Worm (Caenorhabditis elegans) whole organism, L2 larva: ENCODE data around the gene ZK262.20.

Experiments
- C34F6.9 ChIP-seq: fragments of 150-350 bp; optimal IDR thresholded peaks from 2 replicates; lab custom pipeline; 2014; ENCODE audit warnings: missing biosample characterization, missing genetic modification characterization
- F13H6.1 ChIP-seq: sonication (generic microtip); optimal IDR thresholded peaks from 2 replicates; lab custom pipeline; 2016; ENCODE audit warnings: missing genetic modification characterization, missing compliant biosample characterization
- R02D3.7 ChIP-seq: fragments of 150-350 bp; optimal IDR thresholded peaks from 2 replicates; lab custom pipeline; 2014; ENCODE audit warnings: missing biosample characterization, missing genetic modification characterization
- Y55F3AM.14 ChIP-seq: fragments of 200-800 bp; sonication (Bioruptor generic); optimal IDR thresholded peaks from 2 replicates; lab custom pipeline; 2018; ENCODE audit warnings: mild to moderate bottlenecking, missing genetic modification characterization, missing compliant biosample characterization
- ZK546.5 ChIP-seq: sonication (generic microtip); optimal IDR thresholded peaks from 2 replicates; lab custom pipeline; 2017; ENCODE audit warnings: missing biosample characterization, missing genetic modification characterization
- alr-1 ChIP-seq: fragments of 150-350 bp; optimal IDR thresholded peaks from 2 replicates; lab custom pipeline; 2014; ENCODE audit warnings: missing biosample characterization, missing genetic modification characterization
- aly-2 ChIP-seq: fragments of 150-350 bp; optimal IDR thresholded peaks from 2 replicates; lab custom pipeline; 2014; ENCODE audit warnings: missing biosample characterization, missing genetic modification characterization
- ama-1 ChIP-seq: fragments of 150-350 bp; optimal IDR thresholded peaks from 2 replicates; lab custom pipeline; 2018; ENCODE audit warnings: inconsistent platforms
- ceh-16 ChIP-seq: fragments of 150-350 bp; optimal IDR thresholded peaks from 2 replicates; lab custom pipeline; 2014; ENCODE audit warnings: missing biosample characterization, missing genetic modification characterization
- crh-2 ChIP-seq: sonication (generic microtip); optimal IDR thresholded peaks from 2 replicates; lab custom pipeline; 2017; ENCODE audit warnings: missing biosample characterization, missing genetic modification characterization
- egl-27 ChIP-seq: sonication (generic microtip); optimal IDR thresholded peaks from 3 replicates; lab custom pipeline; 2017; ENCODE audit warnings: missing biosample characterization, missing genetic modification reagents, missing genetic modification characterization
- gmeb-1 ChIP-seq: fragments of 150-350 bp; optimal IDR thresholded peaks from 2 replicates; lab custom pipeline; 2014; ENCODE audit warnings: missing biosample characterization, missing genetic modification characterization
- lin-11 ChIP-seq: fragments of 150-350 bp; sonication (generic microtip); optimal IDR thresholded peaks from 2 replicates; lab custom pipeline; 2014; ENCODE audit warnings: missing biosample characterization, missing genetic modification characterization, inconsistent platforms, mixed read lengths
- lin-13 ChIP-seq: fragments of 150-350 bp; optimal IDR thresholded peaks from 2 replicates; lab custom pipeline; 2014; ENCODE audit warnings: missing biosample characterization, missing genetic modification reagents, missing genetic modification characterization
- lin-39 ChIP-seq: fragments of 150-350 bp; optimal IDR thresholded peaks from 2 replicates; lab custom pipeline; 2014; ENCODE audit warnings: missing biosample characterization, missing genetic modification reagents, missing genetic modification characterization
- lsy-2 ChIP-seq, 2 experiments: fragments of 150-350 bp in 1 of 2; sonication (generic microtip) in 1 of 2; optimal IDR thresholded peaks; 2 replicates each; lab custom pipeline; 2014 to 2017; ENCODE audit warnings: missing biosample characterization in 2 of 2, missing genetic modification characterization in 2 of 2
- mab-5 ChIP-seq: fragments of 150-350 bp; optimal IDR thresholded peaks from 2 replicates; lab custom pipeline; 2014; ENCODE audit warnings: missing biosample characterization, missing genetic modification characterization
- mbf-1 ChIP-seq: sonication (generic microtip); optimal IDR thresholded peaks from 2 replicates; lab custom pipeline; 2017; ENCODE audit warnings: missing biosample characterization, missing genetic modification characterization
- mdl-1 ChIP-seq, 2 experiments: fragments of 150-350 bp in 1 of 2; sonication (generic microtip) in 1 of 2; optimal IDR thresholded peaks; 2 replicates each; lab custom pipeline; 2017; ENCODE audit warnings: missing biosample characterization in 2 of 2, missing genetic modification characterization in 2 of 2
- nhr-10 ChIP-seq: sonication (generic microtip); optimal IDR thresholded peaks from 2 replicates; lab custom pipeline; 2017; ENCODE audit warnings: missing biosample characterization, missing genetic modification characterization
- nhr-11 ChIP-seq: fragments of 150-350 bp; optimal IDR thresholded peaks from 2 replicates; lab custom pipeline; 2014; ENCODE audit warnings: missing biosample characterization, missing genetic modification characterization
- nhr-12 ChIP-seq: fragments of 150-350 bp; optimal IDR thresholded peaks from 2 replicates; lab custom pipeline; 2014; ENCODE audit warnings: missing biosample characterization, missing genetic modification characterization
- nhr-21 ChIP-seq: fragments of 150-350 bp; optimal IDR thresholded peaks from 2 replicates; lab custom pipeline; 2014; ENCODE audit warnings: missing biosample characterization, missing genetic modification characterization
- nhr-23 ChIP-seq: fragments of 150-350 bp; optimal IDR thresholded peaks from 2 replicates; lab custom pipeline; 2014; ENCODE audit warnings: missing biosample characterization, missing genetic modification reagents, missing genetic modification characterization
- nhr-237 ChIP-seq: fragments of 150-350 bp; optimal IDR thresholded peaks from 2 replicates; lab custom pipeline; 2014; ENCODE audit warnings: missing biosample characterization, missing genetic modification characterization
- nhr-25 ChIP-seq: fragments of 150-350 bp; sonication (generic microtip); optimal IDR thresholded peaks from 3 replicates; lab custom pipeline; 2014; ENCODE audit warnings: missing biosample characterization, missing genetic modification characterization
- nhr-77 ChIP-seq: fragments of 150-350 bp; optimal IDR thresholded peaks from 2 replicates; lab custom pipeline; 2014; ENCODE audit warnings: missing biosample characterization, missing genetic modification characterization
- peb-1 ChIP-seq: fragments of 150-350 bp; optimal IDR thresholded peaks from 2 replicates; lab custom pipeline; 2014; ENCODE audit warnings: missing biosample characterization, missing genetic modification characterization
- sem-4 ChIP-seq: fragments of 150-350 bp; optimal IDR thresholded peaks from 2 replicates; lab custom pipeline; 2014; ENCODE audit warnings: missing biosample characterization, missing genetic modification reagents, missing genetic modification characterization
- skn-1 ChIP-seq: sonication (generic microtip); optimal IDR thresholded peaks from 2 replicates; lab custom pipeline; 2017; ENCODE audit warnings: missing biosample characterization, missing genetic modification characterization
- sma-3 ChIP-seq: sonication (generic microtip); optimal IDR thresholded peaks from 2 replicates; lab custom pipeline; 2016; ENCODE audit warnings: missing genetic modification reagents, missing genetic modification characterization, missing compliant biosample characterization
- sma-9 ChIP-seq, 2 experiments: fragments of 150-350 bp in 1 of 2; sonication (generic microtip) in 1 of 2; optimal IDR thresholded peaks; 2 replicates each; lab custom pipeline; 2014 to 2016; ENCODE audit warnings: missing genetic modification characterization in 2 of 2, mild to moderate bottlenecking in 1 of 2, missing biosample characterization in 1 of 2, missing compliant biosample characterization in 1 of 2, missing genetic modification reagents in 1 of 2, moderate library complexity in 1 of 2
- snpc-4 ChIP-seq: fragments of 150-350 bp; optimal IDR thresholded peaks from 2 replicates; lab custom pipeline; 2014; ENCODE audit warnings: missing biosample characterization, missing genetic modification characterization
- unc-39 ChIP-seq: fragments of 150-350 bp; optimal IDR thresholded peaks from 2 replicates; lab custom pipeline; 2014; ENCODE audit warnings: missing biosample characterization, missing genetic modification characterization
- unc-62 ChIP-seq: fragments of 150-350 bp; optimal IDR thresholded peaks from 2 replicates; lab custom pipeline; 2014; ENCODE audit warnings: missing biosample characterization, missing genetic modification reagents, missing genetic modification characterization
- zag-1 ChIP-seq: fragments of 150-350 bp; optimal IDR thresholded peaks from 2 replicates; lab custom pipeline; 2014; ENCODE audit warnings: missing biosample characterization, missing genetic modification characterization
- ztf-1 ChIP-seq: fragments of 200-800 bp; sonication (Bioruptor generic); conservative IDR thresholded peaks from 2 replicates; pipeline ENCODE4 v1.3.6; 2022; ENCODE audit warnings: missing genetic modification characterization, missing compliant biosample characterization
- ztf-4 ChIP-seq: fragments of 150-350 bp; optimal IDR thresholded peaks from 2 replicates; lab custom pipeline; 2014; ENCODE audit warnings: missing biosample characterization, missing genetic modification characterization

The ZK262.20 gene

DNA sequence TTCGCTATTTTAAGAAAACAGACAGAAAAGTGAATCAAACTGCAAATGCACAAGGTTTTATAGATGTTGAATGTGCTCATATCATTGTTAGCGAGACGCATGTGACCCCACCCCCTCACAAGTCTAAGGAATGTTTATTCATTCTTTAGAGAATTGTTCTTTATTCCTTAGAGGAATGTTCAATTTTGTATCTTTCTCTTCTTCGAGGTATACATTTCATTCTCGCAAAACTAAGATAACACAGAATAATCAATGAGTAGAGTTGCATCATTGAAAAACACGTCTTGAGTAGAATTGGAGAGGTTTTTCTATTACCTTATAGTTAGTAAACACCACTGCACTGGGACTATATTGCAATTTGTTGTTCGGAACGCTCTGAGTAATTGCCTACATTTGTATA, at the start of gene ZK262.20:
ZK262.20 (minus strand) TSS at position 101 of the 400 bp plus-strand sequence.
- TF ChIP-seq ztf-4 (tag; lab: Kevin White, UChicago) (no peak), zag-1 (tag; lab: Kevin White, UChicago) (no peak), ama-1 (lab: Kevin White, UChicago) (no peak), ztf-1 (GFP tag; lab: Robert Waterston, UW) (no peak), lin-13 (GFP tag; lab: Kevin White, UChicago) (no peak), gmeb-1 (no peak), Y55F3AM.14 (GFP tag; lab: Kevin White, UChicago) (no peak), mdl-1 (tag; optimal IDR thresholded peaks at IDR 0.05; lab: Kevin White, UChicago) (no peak), lin-11 (tag; lab: Kevin White, UChicago) (no peak), ceh-16 (tag; lab: Kevin White, UChicago) (no peak)

ce11 chrV:18480231-18480630, 45.4 kb upstream of the ZK262.20 start, which contains the start of gene srh-178:
srh-178 (minus strand) TSS chrV:18480331.
- TF ChIP-seq nhr-21 (tag; lab: Kevin White, UChicago) (no peak), mab-5 (no peak), egl-27 (tag; lab: Kevin White, UChicago) (no peak), nhr-23 (tag; lab: Kevin White, UChicago) (no peak), lin-39 (no peak), unc-62 (GFP tag; lab: Kevin White, UChicago) (no peak), mbf-1 (tag; lab: Kevin White, UChicago) (no peak), ztf-1 (GFP tag; lab: Robert Waterston, UW) (no peak), lsy-2 (tag; optimal IDR thresholded peaks at IDR 0.05; lab: Kevin White, UChicago) (no peak), ceh-16 (tag; lab: Kevin White, UChicago) (no peak), sma-3 (GFP tag; lab: Kevin White, UChicago) (no peak), unc-39 (no peak), lin-11 (tag; lab: Kevin White, UChicago) (no peak), nhr-25 (no peak), mdl-1 (tag; optimal IDR thresholded peaks at IDR 0.05; lab: Kevin White, UChicago) (no peak)

DNA sequence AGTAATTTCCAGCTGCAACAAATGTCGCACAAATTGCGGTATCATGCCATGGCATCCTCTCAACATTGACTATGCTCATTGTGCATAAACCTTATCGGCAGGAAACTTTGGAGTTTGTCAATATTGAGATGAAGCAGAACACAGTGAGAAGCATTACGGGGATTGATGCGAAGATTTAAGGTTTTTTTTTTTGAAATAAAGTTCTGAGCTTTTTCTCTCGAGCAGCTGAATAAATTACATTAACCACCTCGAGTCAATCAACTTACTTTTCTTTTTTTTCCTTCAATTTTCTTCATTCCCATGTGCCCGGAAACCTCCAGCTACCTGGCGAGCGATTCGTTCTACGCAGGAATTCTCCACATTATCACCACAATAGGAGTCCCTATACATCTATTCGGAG, 41.2 kb upstream of the ZK262.20 start, which contains the start of gene srh-179:
srh-179 (plus strand) TSS at position 301 of the 400 bp plus-strand sequence.
- no peak for TF ChIP-seq nhr-77 (tag; lab: Kevin White, UChicago)
- no peak for TF ChIP-seq ZK546.5 (tag; lab: Kevin White, UChicago)
- no peak for TF ChIP-seq nhr-23 (tag; lab: Kevin White, UChicago)
- no peak for TF ChIP-seq sem-4 (tag; lab: Kevin White, UChicago)
- TF ChIP-seq snpc-4, result no peak
- TF ChIP-seq R02D3.7 (tag; lab: Kevin White, UChicago), result no peak
- no peak for TF ChIP-seq gmeb-1

DNA sequence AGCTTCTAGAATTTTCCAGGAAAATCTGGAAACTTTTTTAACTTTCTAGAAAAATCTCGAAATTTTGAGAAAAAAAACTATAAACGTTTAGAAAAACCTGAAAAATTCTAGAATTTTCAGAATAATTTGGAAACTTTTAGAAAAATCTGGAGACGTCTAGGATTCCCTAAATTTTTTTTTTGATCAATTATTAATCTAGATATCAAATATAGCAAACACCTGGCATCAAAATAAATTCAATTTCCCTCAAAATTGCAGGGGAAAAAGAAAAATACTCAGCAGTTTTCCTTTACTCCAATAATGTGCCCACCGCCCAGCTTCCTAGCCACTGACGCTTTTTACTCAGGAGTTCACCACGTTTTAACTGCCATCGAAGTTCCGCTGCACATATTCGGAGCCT, 39.4 kb upstream of the ZK262.20 start, which contains the start of gene srh-181:
srh-181 (plus strand) TSS at position 301 of the 400 bp plus-strand sequence.
- TF ChIP-seq peb-1 (tag; lab: Kevin White, UChicago) (no peak), Y55F3AM.14 (GFP tag; lab: Kevin White, UChicago) (no peak), mdl-1 (tag; optimal IDR thresholded peaks at IDR 0.05; lab: Kevin White, UChicago) (no peak), ZK546.5 (tag; lab: Kevin White, UChicago) (no peak), mab-5 (no peak), F13H6.1 (tag; lab: Kevin White, UChicago) (no peak), nhr-23 (tag; lab: Kevin White, UChicago) (no peak), lin-39 (no peak), aly-2 (tag; lab: Kevin White, UChicago) (no peak), R02D3.7 (tag; lab: Kevin White, UChicago) (no peak), crh-2 (tag; lab: Kevin White, UChicago) (no peak), lin-13 (GFP tag; lab: Kevin White, UChicago) (no peak), nhr-11 (tag; lab: Kevin White, UChicago) (no peak), nhr-25 (no peak), ama-1 (lab: Kevin White, UChicago) (no peak), C34F6.9 (tag; lab: Kevin White, UChicago) (no peak), unc-39 (no peak), zag-1 (tag; lab: Kevin White, UChicago) (no peak), alr-1 (no peak)
- TF ChIP-seq, all 48 proteins: peak for 0

- TF ChIP-seq sma-9 (GFP tag; optimal IDR thresholded peaks at IDR 0.05; lab: Kevin White, UChicago), result no peak
- TF ChIP-seq sma-9 (tag; optimal IDR thresholded peaks at IDR 0.05; lab: Kevin White, UChicago), result no peak
- no peak for TF ChIP-seq nhr-12 (tag; lab: Kevin White, UChicago)
- TF ChIP-seq lin-11 (tag; lab: Kevin White, UChicago), result no peak
- no peak for TF ChIP-seq ztf-1 (GFP tag; lab: Robert Waterston, UW)
- TF ChIP-seq nhr-237, result no peak
- no peak for TF ChIP-seq skn-1 (tag; lab: Kevin White, UChicago)
- no peak for TF ChIP-seq nhr-10 (tag; lab: Kevin White, UChicago)
- no peak for TF ChIP-seq nhr-21 (tag; lab: Kevin White, UChicago)
- TF ChIP-seq unc-62 (GFP tag; lab: Kevin White, UChicago), result no peak
- TF ChIP-seq, all 48 proteins: peak for 0
Observed at ce11 chrV:18473415-18473814, 38.6 kb upstream of the ZK262.20 start, which contains the start of gene srh-182. srh-182 (minus strand) TSS chrV:18473515.
